Worm (Caenorhabditis elegans): ENCODE measurements around the gene F49H12.2.
A peak's percentile ranks its signal among the peaks of the same experiment; 100 is the strongest.

The F49H12.2 gene

ce11 chrX:2048865-2049405, 36.2 kb upstream of the F49H12.2 start:
- TF ChIP-seq fos-1 (tag; optimal IDR thresholded peaks at IDR 0.05): no peak
- TF ChIP-seq fkh-2 (tag; optimal IDR thresholded peaks at IDR 0.05): no peak
- TF ChIP-seq jun-1 (tag; optimal IDR thresholded peaks at IDR 0.05): no peak
- no peak for TF ChIP-seq egl-27 (tag; optimal IDR thresholded peaks at IDR 0.05)
- no peak for TF ChIP-seq ceh-9 (tag; optimal IDR thresholded peaks at IDR 0.05)
- no peak for TF ChIP-seq snpc-4 (tag; optimal IDR thresholded peaks at IDR 0.05)
- TF ChIP-seq nfya-1 (tag; optimal IDR thresholded peaks at IDR 0.05; ENCODE audit: insufficient read depth): no peak
- no peak for TF ChIP-seq pqm-1 (tag; optimal IDR thresholded peaks at IDR 0.05)
- TF ChIP-seq eor-1 (tag; optimal IDR thresholded peaks at IDR 0.05): no peak
- TF ChIP-seq nhr-25 (tag; optimal IDR thresholded peaks at IDR 0.05): no peak
- no peak for TF ChIP-seq ztf-4 (tag; optimal IDR thresholded peaks at IDR 0.05)
- TF ChIP-seq ztf-11 (tag; optimal IDR thresholded peaks at IDR 0.05): no peak

ce11 chrX:2050212-2050611, 34.9 kb upstream of the F49H12.2 start:
- TF ChIP-seq skn-1 (tag; optimal IDR thresholded peaks at IDR 0.05) (no peak), egl-27 (tag; optimal IDR thresholded peaks at IDR 0.05) (no peak), ceh-16 (tag; optimal IDR thresholded peaks at IDR 0.05) (no peak), tbx-2 (tag; optimal IDR thresholded peaks at IDR 0.05) (no peak), nfya-1 (tag; optimal IDR thresholded peaks at IDR 0.05; ENCODE audit: insufficient read depth) (no peak), nhr-43 (tag; optimal IDR thresholded peaks at IDR 0.05; ENCODE audit: poor library complexity, severe bottlenecking) (no peak), elt-2 (tag; optimal IDR thresholded peaks at IDR 0.05) (no peak), aly-2 (tag; optimal IDR thresholded peaks at IDR 0.05) (no peak), fos-1 (tag; optimal IDR thresholded peaks at IDR 0.05) (no peak), lin-15B (tag; optimal IDR thresholded peaks at IDR 0.05) (no peak), ZK546.5 (tag; optimal IDR thresholded peaks at IDR 0.05) (no peak), elt-1 (tag; optimal IDR thresholded peaks at IDR 0.05) (no peak), lsy-12 (tag; optimal IDR thresholded peaks at IDR 0.05) (no peak), unc-39 (tag; optimal IDR thresholded peaks at IDR 0.05) (no peak), egl-5 (tag; optimal IDR thresholded peaks at IDR 0.05) (no peak), nhr-23 (tag; optimal IDR thresholded peaks at IDR 0.05) (no peak), fkh-10 (GFP tag; optimal IDR thresholded peaks at IDR 0.05) (no peak), nhr-25 (tag; optimal IDR thresholded peaks at IDR 0.05) (no peak), mdl-1 (tag; optimal IDR thresholded peaks at IDR 0.05) (no peak)

ce11 chrX:2051602-2052001, 33.5 kb upstream of the F49H12.2 start, which contains the start of gene Y102A11A.1:
Gene Y102A11A.1 (plus strand): TSS chrX:2051824.
- no peak for TF ChIP-seq ZK546.5 (tag; optimal IDR thresholded peaks at IDR 0.05)
- TF ChIP-seq fos-1 (tag; optimal IDR thresholded peaks at IDR 0.05): no peak
- TF ChIP-seq nhr-25 (tag; optimal IDR thresholded peaks at IDR 0.05): no peak
- TF ChIP-seq elt-2 (tag; optimal IDR thresholded peaks at IDR 0.05): peak; percentile 67
- no peak for TF ChIP-seq nhr-12 (tag; optimal IDR thresholded peaks at IDR 0.05)
- no peak for TF ChIP-seq egl-5 (tag; optimal IDR thresholded peaks at IDR 0.05)
- no peak for TF ChIP-seq jun-1 (tag; optimal IDR thresholded peaks at IDR 0.05)
- TF ChIP-seq pqm-1 (tag; optimal IDR thresholded peaks at IDR 0.05): peak; percentile 46

ce11 chrX:2064730-2065129, 20.4 kb upstream of the F49H12.2 start, which contains the start of gene F49H12.7:
Gene F49H12.7 (plus strand): TSS chrX:2065030.
- no peak for TF ChIP-seq aly-2 (tag; optimal IDR thresholded peaks at IDR 0.05)
- no peak for TF ChIP-seq nhr-28 (tag; optimal IDR thresholded peaks at IDR 0.05)
- no peak for TF ChIP-seq lin-15B (tag; optimal IDR thresholded peaks at IDR 0.05)
- no peak for TF ChIP-seq ceh-16 (tag; optimal IDR thresholded peaks at IDR 0.05)
- no peak for TF ChIP-seq lsy-12 (tag; optimal IDR thresholded peaks at IDR 0.05)
- TF ChIP-seq skn-1 (tag; optimal IDR thresholded peaks at IDR 0.05): no peak
- no peak for TF ChIP-seq nhr-77 (tag; optimal IDR thresholded peaks at IDR 0.05)
- no peak for TF ChIP-seq sea-2 (GFP tag; optimal IDR thresholded peaks at IDR 0.05)
- no peak for TF ChIP-seq elt-3 (tag; optimal IDR thresholded peaks at IDR 0.05)
- no peak for TF ChIP-seq unc-62 (GFP tag; optimal IDR thresholded peaks at IDR 0.05)
- TF ChIP-seq ceh-9 (tag; optimal IDR thresholded peaks at IDR 0.05): no peak

ce11 chrX:2068294-2068693, 16.8 kb upstream of the F49H12.2 start:
- TF ChIP-seq tbx-2 (tag; optimal IDR thresholded peaks at IDR 0.05): no peak
- no peak for TF ChIP-seq nhr-237 (tag; optimal IDR thresholded peaks at IDR 0.05)
- peak; percentile 80 for TF ChIP-seq elt-2 (tag; optimal IDR thresholded peaks at IDR 0.05)
- no peak for TF ChIP-seq nhr-23 (tag; optimal IDR thresholded peaks at IDR 0.05)
- TF ChIP-seq nhr-11 (tag; optimal IDR thresholded peaks at IDR 0.05): no peak
- TF ChIP-seq hmg-11 (tag; optimal IDR thresholded peaks at IDR 0.05): no peak
- no peak for TF ChIP-seq nhr-25 (tag; optimal IDR thresholded peaks at IDR 0.05)
- no peak for TF ChIP-seq lin-15B (tag; optimal IDR thresholded peaks at IDR 0.05)
- no peak for TF ChIP-seq ceh-9 (tag; optimal IDR thresholded peaks at IDR 0.05)
- no peak for TF ChIP-seq nhr-77 (tag; optimal IDR thresholded peaks at IDR 0.05)
- TF ChIP-seq ceh-82 (tag; optimal IDR thresholded peaks at IDR 0.05): no peak
- TF ChIP-seq sea-2 (GFP tag; optimal IDR thresholded peaks at IDR 0.05): no peak
- no peak for TF ChIP-seq ceh-28 (tag; optimal IDR thresholded peaks at IDR 0.05)
- TF ChIP-seq lin-39 (tag; optimal IDR thresholded peaks at IDR 0.05): no peak
- TF ChIP-seq pha-4 (tag; optimal IDR thresholded peaks at IDR 0.05): peak; percentile 66
- TF ChIP-seq mml-1 (tag; optimal IDR thresholded peaks at IDR 0.05): no peak
- TF ChIP-seq unc-62 (GFP tag; optimal IDR thresholded peaks at IDR 0.05): no peak
- no peak for TF ChIP-seq eor-1 (tag; optimal IDR thresholded peaks at IDR 0.05)
- TF ChIP-seq egl-27 (tag; optimal IDR thresholded peaks at IDR 0.05): no peak
- TF ChIP-seq nhr-12 (tag; optimal IDR thresholded peaks at IDR 0.05): no peak
- peak; percentile 90 for TF ChIP-seq pqm-1 (tag; optimal IDR thresholded peaks at IDR 0.05)
- TF ChIP-seq fos-1 (tag; optimal IDR thresholded peaks at IDR 0.05): no peak
- TF ChIP-seq nhr-28 (tag; optimal IDR thresholded peaks at IDR 0.05): no peak
- TF ChIP-seq nfya-1 (tag; optimal IDR thresholded peaks at IDR 0.05; ENCODE audit: insufficient read depth): no peak
- peak; percentile 58 for TF ChIP-seq jun-1 (tag; optimal IDR thresholded peaks at IDR 0.05)
- no peak for TF ChIP-seq lsy-12 (tag; optimal IDR thresholded peaks at IDR 0.05)
